Worm (Caenorhabditis elegans): ENCODE results near the gene Y69H2.10.

Gene Y69H2.10

ce11 chrV:18706063-18706620, 36.0 kb downstream of the Y69H2.10 start, which contains the start of gene Y17D7C.1:
Gene Y17D7C.1, plus strand, starts transcription at chrV:18706570.
- TF ChIP-seq snpc-1.1 (tag; optimal IDR thresholded peaks at IDR 0.05; ENCODE audit: insufficient read depth) (no peak), Y56A3A.18 (GFP tag; IDR thresholded peaks at IDR 0.05) (no peak), egl-44 (GFP tag; IDR thresholded peaks at IDR 0.05) (no peak), lsl-1 (GFP tag; optimal IDR thresholded peaks at IDR 0.05) (no peak), pha-4 (tag; optimal IDR thresholded peaks at IDR 0.05) (no peak), cebp-2 (GFP tag; IDR thresholded peaks at IDR 0.05) (no peak), F57A8.1 (GFP tag; optimal IDR thresholded peaks at IDR 0.05) (no peak), bed-2 (GFP tag; IDR thresholded peaks at IDR 0.05) (no peak), mcd-1 (GFP tag; IDR thresholded peaks at IDR 0.05) (no peak), lir-1 (GFP tag; conservative IDR thresholded peaks at IDR 0.05) (no peak), lsy-27 (tag; optimal IDR thresholded peaks at IDR 0.05; ENCODE audit: borderline replicate concordance, insufficient read depth) (no peak), let-607 (tag; optimal IDR thresholded peaks at IDR 0.05) (no peak), ceh-100 (GFP tag; IDR thresholded peaks at IDR 0.05) (no peak), hmg-1.2 (GFP tag; IDR thresholded peaks at IDR 0.05) (no peak), atf-7 (tag; optimal IDR thresholded peaks at IDR 0.05) (no peak), F52B5.7 (tag; optimal IDR thresholded peaks at IDR 0.05) (no peak), dpff-1 (tag; optimal IDR thresholded peaks at IDR 0.05) (no peak), nhr-90 (tag; optimal IDR thresholded peaks at IDR 0.05) (no peak), ceh-40 (GFP tag; IDR thresholded peaks at IDR 0.05) (no peak)

- TF ChIP-seq him-1 (tag; optimal IDR thresholded peaks at IDR 0.05) (no peak), ztf-6 (GFP tag; IDR thresholded peaks at IDR 0.05) (no peak), ceh-58 (GFP tag; IDR thresholded peaks at IDR 0.05) (peak; percentile 59; the same call in 1 of the 2 replicates), F57C9.4 (tag; optimal IDR thresholded peaks at IDR 0.05) (peak; percentile 30), nfya-1 (tag; optimal IDR thresholded peaks at IDR 0.05; ENCODE audit: borderline replicate concordance, insufficient read depth) (peak; percentile 59), nhr-120 (GFP tag; IDR thresholded peaks at IDR 0.05) (no peak)
Measured at ce11 chrV:18708015-18708414, 37.9 kb downstream of the Y69H2.10 start.

ce11 chrV:18709203-18709860, 39.2 kb downstream of the Y69H2.10 start, which contains the start of gene Y17D7C.6:
Gene Y17D7C.6, plus strand, starts transcription at chrV:18709810.
- TF ChIP-seq C17E4.6 (GFP tag; IDR thresholded peaks at IDR 0.05) (no peak), D2030.7 (GFP tag; IDR thresholded peaks at IDR 0.05) (no peak), F55B11.4 (tag; optimal IDR thresholded peaks at IDR 0.05; ENCODE audit: borderline replicate concordance, insufficient read depth) (no peak), T26A5.8 (tag; optimal IDR thresholded peaks at IDR 0.05) (no peak), aptf-2 (GFP tag; conservative IDR thresholded peaks at IDR 0.05) (no peak), ets-4 (GFP tag; optimal IDR thresholded peaks at IDR 0.05) (no peak), snpc-1.1 (tag; optimal IDR thresholded peaks at IDR 0.05; ENCODE audit: insufficient read depth) (no peak), ccch-3 (GFP tag; optimal IDR thresholded peaks at IDR 0.05) (no peak), bed-2 (GFP tag; IDR thresholded peaks at IDR 0.05) (no peak), ztf-26 (tag; optimal IDR thresholded peaks at IDR 0.05) (no peak), cebp-2 (GFP tag; IDR thresholded peaks at IDR 0.05) (0 out of 2 replicates have a peak, but pooled peaks have one; percentile 7), F33H1.4 (GFP tag; IDR thresholded peaks at IDR 0.05) (no peak), zfh-2 (GFP tag; conservative IDR thresholded peaks at IDR 0.05) (peak; percentile 69), K12H6.12 (tag; optimal IDR thresholded peaks at IDR 0.05) (no peak), hsf-1 (GFP tag; IDR thresholded peaks at IDR 0.05) (no peak), egl-44 (GFP tag; IDR thresholded peaks at IDR 0.05) (peak; percentile 23; the same call in 1 of the 2 replicates), sdz-38 (tag; optimal IDR thresholded peaks at IDR 0.05) (no peak), fkh-3 (tag; optimal IDR thresholded peaks at IDR 0.05) (no peak), dpff-1 (tag; optimal IDR thresholded peaks at IDR 0.05) (no peak), cebp-1 (GFP tag; IDR thresholded peaks at IDR 0.05) (no peak), cebp-1 (tag; optimal IDR thresholded peaks at IDR 0.05) (no peak), rcor-1 (GFP tag; IDR thresholded peaks at IDR 0.05) (no peak), aptf-3 (GFP tag; IDR thresholded peaks at IDR 0.05) (0 out of 2 replicates have a peak, but pooled peaks have one; percentile 65), ceh-40 (GFP tag; IDR thresholded peaks at IDR 0.05) (no peak), ztf-25 (GFP tag; IDR thresholded peaks at IDR 0.05) (no peak), mxl-1 (tag; optimal IDR thresholded peaks at IDR 0.05) (no peak)

All from whole organism, young adult.